Fruit fly (Drosophila melanogaster) whole organism, embryonic: ENCODE results near the gene CG8870.
A peak's percentile ranks its signal among the peaks of the same experiment; 100 is the strongest.

Source experiments
- ATbp ChIP-seq: fragments of 200-800 bp; sonication (Bioruptor generic); optimal IDR thresholded peaks from 2 replicates; lab custom pipeline; 2017; ENCODE audit warnings: missing biosample characterization, mild to moderate bottlenecking, missing genetic modification characterization, missing genetic modification reagents
- Abd-B ChIP-seq: fragments of 200-800 bp; sonication (Bioruptor generic); optimal IDR thresholded peaks from 2 replicates; lab custom pipeline; 2018; ENCODE audit warnings: missing biosample characterization, mild to moderate bottlenecking, missing genetic modification characterization, moderate library complexity
- CG10147 ChIP-seq: fragments of 200-800 bp; sonication (Bioruptor generic); optimal IDR thresholded peaks from 2 replicates; lab custom pipeline; 2019; ENCODE audit warnings: missing biosample characterization, mild to moderate bottlenecking, missing genetic modification characterization, moderate library complexity
- CG10959 ChIP-seq: fragments of 200-800 bp; sonication (Bioruptor generic); IDR thresholded peaks from 2 replicates; pipeline ENCODE4 v1.3.6; 2022; ENCODE audit warnings: missing biosample characterization, missing genetic modification characterization
- CG11247 ChIP-seq: fragments of 200-800 bp; sonication (Bioruptor generic); IDR thresholded peaks from 2 replicates; pipeline ENCODE4 v1.3.6; 2022; ENCODE audit warnings: missing biosample characterization, missing genetic modification characterization
- CG11560 ChIP-seq: fragments of 200-800 bp; sonication (Bioruptor generic); IDR thresholded peaks from 3 replicates; pipeline ENCODE4 v1.3.6; 2022; ENCODE audit warnings: missing biosample characterization, missing genetic modification characterization
- CG13894 ChIP-seq: fragments of 200-800 bp; sonication (Bioruptor generic); optimal IDR thresholded peaks from 3 replicates; lab custom pipeline; 2018; ENCODE audit warnings: missing biosample characterization, mild to moderate bottlenecking, missing genetic modification characterization, moderate library complexity
- CG1529 ChIP-seq: fragments of 200-800 bp; sonication (Bioruptor generic); optimal IDR thresholded peaks from 3 replicates; lab custom pipeline; 2018; ENCODE audit warnings: missing biosample characterization, missing genetic modification characterization
- CG17328 ChIP-seq: fragments of 200-800 bp; sonication (Bioruptor generic); IDR thresholded peaks from 2 replicates; pipeline ENCODE4 v1.3.6; 2022; ENCODE audit warnings: missing biosample characterization, missing genetic modification characterization
- CG18011 ChIP-seq: fragments of 200-800 bp; sonication (Bioruptor generic); optimal IDR thresholded peaks from 2 replicates; lab custom pipeline; 2017; ENCODE audit warnings: missing biosample characterization, missing genetic modification characterization, mild to moderate bottlenecking, moderate library complexity, missing genotype
- CG18476 ChIP-seq: fragments of 200-800 bp; sonication (Bioruptor generic); optimal IDR thresholded peaks from 2 replicates; lab custom pipeline; 2016; ENCODE audit warnings: missing biosample characterization, mild to moderate bottlenecking, missing genetic modification characterization
- CG18599 ChIP-seq: fragments of 200-800 bp; sonication (Bioruptor generic); optimal IDR thresholded peaks from 3 replicates; lab custom pipeline; 2017; ENCODE audit warnings: missing biosample characterization, missing genetic modification characterization, mild to moderate bottlenecking, moderate library complexity, missing genetic modification reagents
- CG2712 ChIP-seq: fragments of 200-800 bp; optimal IDR thresholded peaks from 3 replicates; lab custom pipeline; 2019; ENCODE audit warnings: missing biosample characterization, mild to moderate bottlenecking, missing genetic modification characterization, moderate library complexity
- CG30403 ChIP-seq: fragments of 200-800 bp; sonication (Bioruptor generic); optimal IDR thresholded peaks from 3 replicates; lab custom pipeline; 2016; ENCODE audit warnings: missing biosample characterization, missing genetic modification characterization
- CG34376 ChIP-seq: fragments of 200-800 bp; sonication (Bioruptor generic); optimal IDR thresholded peaks from 2 replicates; lab custom pipeline; 2018; ENCODE audit warnings: missing biosample characterization, mild to moderate bottlenecking, missing genetic modification characterization
- CG34422 ChIP-seq: fragments of 200-800 bp; sonication (Bioruptor generic); IDR thresholded peaks from 3 replicates; pipeline ENCODE4 v1.3.6; 2022; ENCODE audit warnings: missing biosample characterization, missing genetic modification characterization
- CG4820 ChIP-seq: fragments of 200-800 bp; sonication (Bioruptor generic); optimal IDR thresholded peaks from 3 replicates; lab custom pipeline; 2016; ENCODE audit warnings: missing biosample characterization, missing genetic modification characterization
- CG6654 ChIP-seq: fragments of 200-800 bp; sonication (Bioruptor generic); optimal IDR thresholded peaks from 2 replicates; lab custom pipeline; 2017; ENCODE audit warnings: missing biosample characterization, mild to moderate bottlenecking, missing genetic modification characterization
- CG6765 ChIP-seq: fragments of 200-800 bp; sonication (Bioruptor generic); optimal IDR thresholded peaks from 3 replicates; lab custom pipeline; 2017; ENCODE audit warnings: missing biosample characterization, mild to moderate bottlenecking, missing genetic modification characterization
- CG7372 ChIP-seq: fragments of 200-800 bp; sonication (Bioruptor generic); IDR thresholded peaks from 2 replicates; pipeline ENCODE4 v1.3.6; 2022; ENCODE audit warnings: missing biosample characterization, missing genetic modification characterization
- CG8765 ChIP-seq: fragments of 200-800 bp; sonication (Bioruptor generic); IDR thresholded peaks from 2 replicates; pipeline ENCODE4 v1.3.6; 2022; ENCODE audit warnings: missing biosample characterization, missing genetic modification characterization
- CG9437 ChIP-seq: fragments of 200-800 bp; sonication (Bioruptor generic); optimal IDR thresholded peaks from 2 replicates; lab custom pipeline; 2018; ENCODE audit warnings: missing biosample characterization, mild to moderate bottlenecking, missing genetic modification characterization
- CoRest ChIP-seq: fragments of 200-800 bp; sonication (Bioruptor generic); optimal IDR thresholded peaks from 3 replicates; lab custom pipeline; 2018; ENCODE audit warnings: missing biosample characterization, mild to moderate bottlenecking, missing genetic modification characterization, moderate library complexity
- Deaf1 ChIP-seq: fragments of 200-800 bp; optimal IDR thresholded peaks from 3 replicates; lab custom pipeline; 2019; ENCODE audit warnings: missing biosample characterization, mild to moderate bottlenecking, missing genetic modification characterization, moderate library complexity
- Dip3 ChIP-seq: fragments of 200-800 bp; sonication (Bioruptor generic); optimal IDR thresholded peaks from 3 replicates; lab custom pipeline; 2016; ENCODE audit warnings: missing biosample characterization, missing genetic modification characterization
- H2.0 ChIP-seq: fragments of 200-800 bp; sonication (Bioruptor generic); IDR thresholded peaks from 2 replicates; pipeline ENCODE4 v1.3.6; 2022; ENCODE audit warnings: missing biosample characterization, missing genetic modification characterization
- Hmr ChIP-seq: fragments of 200-800 bp; sonication (Bioruptor generic); optimal IDR thresholded peaks from 3 replicates; lab custom pipeline; 2017; ENCODE audit warnings: mild to moderate bottlenecking, missing biosample characterization, missing genetic modification reagents, missing genetic modification characterization
- Med ChIP-seq: fragments of 200-800 bp; sonication (Bioruptor generic); peaks from one replicate; lab custom pipeline; 2016; ENCODE audit warnings: missing biosample characterization, missing genetic modification characterization, mild to moderate bottlenecking, inconsistent platforms, moderate library complexity
- Ravus ChIP-seq: fragments of 200-800 bp; sonication (Bioruptor generic); IDR thresholded peaks from 2 replicates; pipeline ENCODE4 v1.3.6; 2022; ENCODE audit warnings: missing biosample characterization, missing genetic modification characterization
- Spps ChIP-seq: fragments of 200-800 bp; sonication (Bioruptor generic); optimal IDR thresholded peaks from 2 replicates; lab custom pipeline; 2018; ENCODE audit warnings: missing biosample characterization, mild to moderate bottlenecking, missing genetic modification characterization
- Ssrp ChIP-seq: fragments of 200-800 bp; sonication (Bioruptor generic); optimal IDR thresholded peaks from 2 replicates; lab custom pipeline; 2018; ENCODE audit warnings: missing biosample characterization, mild to moderate bottlenecking, missing genetic modification characterization, moderate library complexity
- Trl ChIP-seq, 3 experiments: fragments of >200 bp in 2 of 3; fragments of 200-800 bp in 1 of 3; sonication (Bioruptor generic) in 1 of 3; optimal IDR thresholded peaks; 2 replicates in 1 of 3; 3 replicates in 2 of 3; lab custom pipeline; 2016 to 2017; ENCODE audit warnings: missing biosample characterization in 1 of 3, missing genetic modification characterization in 1 of 3
- chinmo ChIP-seq: fragments of 200-800 bp; sonication (Bioruptor generic); IDR thresholded peaks from 4 replicates; pipeline ENCODE4 v1.3.6; 2022; ENCODE audit warnings: missing biosample characterization, missing genetic modification characterization; ENCODE audit not compliant: partially characterized antibody
- chn ChIP-seq: fragments of 200-800 bp; sonication (Bioruptor generic); optimal IDR thresholded peaks from 2 replicates; lab custom pipeline; 2016; ENCODE audit warnings: missing biosample characterization, missing genetic modification characterization
- ci ChIP-seq: fragments of 200-800 bp; sonication (Bioruptor generic); IDR thresholded peaks from 3 replicates; pipeline ENCODE4 v1.3.6; 2022; ENCODE audit warnings: missing biosample characterization, missing genetic modification characterization
- dpn ChIP-seq, 2 experiments: fragments of 200-800 bp; sonication (Bioruptor generic); optimal IDR thresholded peaks; 3 replicates each; lab custom pipeline; 2016; ENCODE audit warnings: missing biosample characterization in 2 of 2, missing genetic modification characterization in 2 of 2
- gcm2 ChIP-seq: fragments of 200-800 bp; sonication (Bioruptor generic); optimal IDR thresholded peaks from 2 replicates; lab custom pipeline; 2016; ENCODE audit warnings: missing biosample characterization, missing genetic modification characterization
- hbn ChIP-seq: fragments of 200-800 bp; sonication (Bioruptor generic); IDR thresholded peaks from 2 replicates; pipeline ENCODE4 v1.3.6; 2022; ENCODE audit warnings: missing biosample characterization, missing genetic modification characterization; ENCODE audit not compliant: partially characterized antibody
- hth ChIP-seq: fragments of >200 bp; optimal IDR thresholded peaks from 2 replicates; lab custom pipeline; 2017; ENCODE audit warnings: inconsistent platforms
- ind ChIP-seq: fragments of 200-800 bp; sonication (Bioruptor generic); optimal IDR thresholded peaks from 3 replicates; lab custom pipeline; 2016; ENCODE audit warnings: missing biosample characterization, missing genetic modification characterization
- ken ChIP-seq: fragments of 200-800 bp; sonication (Bioruptor generic); IDR thresholded peaks from 3 replicates; pipeline ENCODE4 v1.3.6; 2022; ENCODE audit warnings: missing biosample characterization, missing genetic modification characterization
- lbe ChIP-seq: fragments of 200-800 bp; sonication (Bioruptor generic); optimal IDR thresholded peaks from 2 replicates; lab custom pipeline; 2016; ENCODE audit warnings: missing biosample characterization, mild to moderate bottlenecking, missing genetic modification characterization
- lov ChIP-seq, 2 experiments: fragments of 200-800 bp in 1 of 2; fragments of >200 bp in 1 of 2; sonication (Bioruptor generic) in 1 of 2; IDR thresholded peaks in 1 of 2; optimal IDR thresholded peaks in 1 of 2; 2 replicates in 1 of 2; 3 replicates in 1 of 2; pipeline versions ENCODE4 v1.3.6 to Lab custom; 2017 to 2022; ENCODE audit warnings: missing biosample characterization in 1 of 2, missing genetic modification characterization in 1 of 2
- nom ChIP-seq: fragments of 200-800 bp; sonication (Bioruptor generic); optimal IDR thresholded peaks from 2 replicates; lab custom pipeline; 2017; ENCODE audit warnings: missing biosample characterization, missing genetic modification characterization, mild to moderate bottlenecking, moderate library complexity, missing genetic modification reagents
- odd ChIP-seq: fragments of 200-800 bp; sonication (Bioruptor generic); optimal IDR thresholded peaks from 2 replicates; lab custom pipeline; 2017; ENCODE audit warnings: missing biosample characterization, mild to moderate bottlenecking, missing genetic modification characterization
- sens ChIP-seq: fragments of 200-800 bp; sonication (Bioruptor generic); peaks from one replicate; lab custom pipeline; 2016; ENCODE audit warnings: missing biosample characterization, missing genetic modification characterization
- sim ChIP-seq: fragments of 200-800 bp; sonication (Bioruptor generic); IDR thresholded peaks from 2 replicates; pipeline ENCODE4 v1.3.6; 2022; ENCODE audit warnings: missing biosample characterization, missing genetic modification characterization
- wek ChIP-seq: fragments of 200-800 bp; sonication (Bioruptor generic); optimal IDR thresholded peaks from 3 replicates; lab custom pipeline; 2018; ENCODE audit warnings: missing biosample characterization, mild to moderate bottlenecking, missing genetic modification characterization, moderate library complexity
- z ChIP-seq: fragments of 200-800 bp; sonication (Bioruptor generic); IDR thresholded peaks from 3 replicates; pipeline ENCODE4 v1.3.6; 2022; ENCODE audit warnings: missing biosample characterization, missing genetic modification characterization
- zen2 ChIP-seq: fragments of 200-800 bp; sonication (Bioruptor generic); IDR thresholded peaks from 3 replicates; pipeline ENCODE4 v1.3.6; 2022; ENCODE audit warnings: missing biosample characterization, missing genetic modification characterization; ENCODE audit not compliant: partially characterized antibody

The CG8870 gene

DNA sequence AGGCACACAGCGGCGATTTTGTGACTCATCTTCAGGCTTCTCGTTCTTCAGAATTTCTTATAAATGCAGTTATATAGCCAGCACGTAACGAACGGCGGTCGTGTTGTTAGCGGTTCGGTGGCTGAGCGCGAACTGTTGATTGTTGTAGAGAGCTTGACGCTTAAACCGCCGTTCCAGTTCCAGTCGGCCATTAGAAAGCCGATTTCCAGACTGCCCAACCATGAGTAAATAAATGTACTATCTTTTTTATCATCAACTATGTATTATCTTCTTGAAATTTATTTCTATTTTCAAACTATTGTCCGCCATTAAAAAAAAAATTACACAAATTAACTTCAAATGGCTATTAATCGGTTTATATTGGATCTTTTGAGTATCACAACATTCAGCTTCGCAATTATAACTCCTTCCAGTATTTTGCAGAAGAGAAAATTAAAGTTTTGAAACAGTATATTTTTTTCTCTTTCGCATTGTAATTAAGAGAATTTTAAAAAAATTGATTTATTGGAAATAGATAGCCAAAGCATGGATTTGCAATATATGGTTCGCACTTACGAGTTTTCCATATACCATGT is 22.2 kb downstream of the CG8870 start, which contains the start of gene GILT1 (continued):
- TF ChIP-seq CG7372 (GFP tag; lab: Robert Waterston, UW) (no peak), Abd-B (GFP tag; lab: Kevin White, UChicago) (no peak), H2.0 (no peak), CG18011 (GFP tag; lab: Kevin White, UChicago) (peak; percentile 96), lov (optimal IDR thresholded peaks at IDR 0.05; lab: Kevin White, UChicago) (no peak), lov (GFP tag; IDR thresholded peaks at IDR 0.05; lab: Robert Waterston, UW) (0 out of 3 replicates have a peak, but pooled peaks have one; percentile 35), CG18476 (GFP tag; lab: Kevin White, UChicago) (no peak), zen2 (GFP tag; lab: Robert Waterston, UW) (no peak), Trl (optimal IDR thresholded peaks at IDR 0.05; lab: Kevin White, UChicago) (peak; percentile 16 to 34), Trl (GFP tag; optimal IDR thresholded peaks at IDR 0.05; lab: Kevin White, UChicago) (no peak), hbn (GFP tag; lab: Robert Waterston, UW) (no peak), Deaf1 (tag; lab: Kevin White, UChicago) (peak; percentile 13), CG13894 (no peak), chn (no peak), z (GFP tag; lab: Robert Waterston, UW) (no peak), dpn (GFP tag; optimal IDR thresholded peaks at IDR 0.05; lab: Kevin White, UChicago) (no peak), Hmr (GFP tag; lab: Kevin White, UChicago) (no peak), gcm2 (GFP tag; lab: Kevin White, UChicago) (no peak), CG4820 (no peak), sim (GFP tag; lab: Robert Waterston, UW) (0 out of 2 replicates have a peak, but pooled peaks have one; percentile 15), CG11560 (tag; lab: Robert Waterston, UW) (no peak), ken (GFP tag; lab: Robert Waterston, UW) (no peak), ci (GFP tag; lab: Robert Waterston, UW) (peak; percentile 26; the same call in 1 of the 3 replicates), CG11247 (GFP tag; lab: Robert Waterston, UW) (no peak), ATbp (GFP tag; lab: Kevin White, UChicago) (no peak), sens (GFP tag; lab: Kevin White, UChicago) (peak; percentile 63), CG17328 (GFP tag; lab: Robert Waterston, UW) (0 out of 2 replicates have a peak, but pooled peaks have one; percentile 13), CG8765 (no peak), CoRest (tag; lab: Kevin White, UChicago) (no peak), CG34422 (0 out of 3 replicates have a peak, but pooled peaks have one; percentile 35), CG2712 (no peak), odd (GFP tag; lab: Kevin White, UChicago) (no peak), CG18599 (GFP tag; lab: Kevin White, UChicago) (no peak), Med (GFP tag; lab: Kevin White, UChicago) (peak; percentile 59), Spps (no peak), CG34376 (no peak), CG1529 (GFP tag; lab: Kevin White, UChicago) (no peak)

DNA sequence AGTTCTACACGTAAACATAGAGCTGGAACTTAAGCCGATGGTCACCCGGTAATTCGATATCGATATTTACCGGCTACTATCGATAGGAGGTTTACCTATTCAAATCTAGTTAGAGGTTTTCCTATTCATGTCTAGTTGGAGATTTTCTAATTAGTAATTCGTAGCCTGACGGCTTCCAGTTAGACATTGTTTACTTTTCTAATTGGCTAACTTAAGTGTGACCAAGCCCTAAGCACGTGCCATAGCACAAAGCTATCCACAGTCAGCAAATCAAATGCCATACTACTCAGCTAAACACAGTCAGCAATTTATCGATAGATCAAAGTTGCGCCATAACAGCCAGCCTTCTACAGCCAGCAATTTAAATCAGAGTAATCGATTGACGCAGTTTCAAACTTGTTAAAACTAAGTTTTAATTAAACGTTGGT is 23.4 kb downstream of the CG8870 start, which contains the start of gene Dpm3:
Gene Dpm3 (minus strand): TSS at position 20 of the 428 bp plus-strand sequence.
- TF ChIP-seq CG10959 (GFP tag; lab: Robert Waterston, UW) (no peak), CG10147 (peak; percentile 57), CG6654 (GFP tag; lab: Kevin White, UChicago) (no peak), wek (no peak), Dip3 (peak; percentile 38), nom (GFP tag; lab: Kevin White, UChicago) (no peak), lbe (no peak), Ravus (GFP tag; lab: Robert Waterston, UW) (no peak), ind (peak; percentile 4), chinmo (GFP tag; lab: Robert Waterston, UW) (0 out of 4 replicates have a peak, but pooled peaks have one; percentile 76), CG9437 (GFP tag; lab: Kevin White, UChicago) (peak; percentile 98), CG30403 (GFP tag; lab: Kevin White, UChicago) (peak; percentile 19), CG6765 (GFP tag; lab: Kevin White, UChicago) (no peak), hth (lab: Kevin White, UChicago) (no peak), Ssrp (tag; lab: Kevin White, UChicago) (no peak), Abd-B (GFP tag; lab: Kevin White, UChicago) (peak; percentile 85)
